Fruit fly (Drosophila melanogaster) whole organism, embryonic: ENCODE data around the gene HDAC4.

Experiments used
- Bdp1 ChIP-seq: fragments of 200-800 bp; sonication (Bioruptor generic); optimal IDR thresholded peaks from 3 replicates; lab custom pipeline; 2016; ENCODE audit warnings: missing biosample characterization, missing genetic modification characterization
- CG10366 ChIP-seq: fragments of 200-800 bp; sonication (Bioruptor generic); IDR thresholded peaks from 2 replicates; pipeline ENCODE4 v1.3.6; 2022; ENCODE audit warnings: missing biosample characterization, missing genetic modification characterization
- CG12391 ChIP-seq: fragments of 200-800 bp; sonication (Bioruptor generic); optimal IDR thresholded peaks from 3 replicates; lab custom pipeline; 2018; ENCODE audit warnings: missing biosample characterization, mild to moderate bottlenecking, missing genetic modification characterization, moderate library complexity
- CG13296 ChIP-seq: fragments of 200-800 bp; sonication (Bioruptor generic); optimal IDR thresholded peaks from 3 replicates; lab custom pipeline; 2018; ENCODE audit warnings: missing biosample characterization, mild to moderate bottlenecking, missing genetic modification characterization
- CG13424 ChIP-seq: fragments of 200-800 bp; sonication (Bioruptor generic); optimal IDR thresholded peaks from 2 replicates; lab custom pipeline; 2019; ENCODE audit warnings: missing biosample characterization, mild to moderate bottlenecking, missing genetic modification characterization, moderate library complexity
- CG13624 ChIP-seq: fragments of 200-800 bp; sonication (Bioruptor generic); optimal IDR thresholded peaks from 2 replicates; lab custom pipeline; 2016; ENCODE audit warnings: missing biosample characterization, missing genetic modification characterization
- CG17359 ChIP-seq: fragments of 200-800 bp; sonication (Bioruptor generic); optimal IDR thresholded peaks from 3 replicates; lab custom pipeline; 2018; ENCODE audit warnings: missing biosample characterization, mild to moderate bottlenecking, missing genetic modification characterization, moderate library complexity
- CG17829 ChIP-seq: fragments of 200-800 bp; optimal IDR thresholded peaks from 2 replicates; lab custom pipeline; 2019; ENCODE audit warnings: missing biosample characterization, mild to moderate bottlenecking, missing genetic modification characterization, moderate library complexity
- CG18476 ChIP-seq: fragments of 200-800 bp; sonication (Bioruptor generic); optimal IDR thresholded peaks from 2 replicates; lab custom pipeline; 2016; ENCODE audit warnings: missing biosample characterization, mild to moderate bottlenecking, missing genetic modification characterization
- CG18599 ChIP-seq: fragments of 200-800 bp; sonication (Bioruptor generic); optimal IDR thresholded peaks from 3 replicates; lab custom pipeline; 2017; ENCODE audit warnings: missing biosample characterization, missing genetic modification characterization, mild to moderate bottlenecking, moderate library complexity, missing genetic modification reagents
- CG18619 ChIP-seq: fragments of 200-800 bp; sonication (Bioruptor generic); optimal IDR thresholded peaks from 3 replicates; lab custom pipeline; 2017; ENCODE audit warnings: missing biosample characterization, mild to moderate bottlenecking, missing genetic modification characterization
- CG2116 ChIP-seq: fragments of 200-800 bp; sonication (Bioruptor generic); optimal IDR thresholded peaks from 3 replicates; lab custom pipeline; 2018; ENCODE audit warnings: missing biosample characterization, mild to moderate bottlenecking, missing genetic modification characterization
- CG2129 ChIP-seq: fragments of 200-800 bp; sonication (Bioruptor generic); IDR thresholded peaks from 2 replicates; pipeline ENCODE4 v1.3.6; 2022; ENCODE audit warnings: missing biosample characterization, missing genetic modification characterization; ENCODE audit not compliant: partially characterized antibody
- CG30403 ChIP-seq: fragments of 200-800 bp; sonication (Bioruptor generic); optimal IDR thresholded peaks from 3 replicates; lab custom pipeline; 2016; ENCODE audit warnings: missing biosample characterization, missing genetic modification characterization
- CG3065 ChIP-seq: fragments of 200-800 bp; sonication (Bioruptor generic); optimal IDR thresholded peaks from 2 replicates; lab custom pipeline; 2016; ENCODE audit warnings: missing biosample characterization, missing genetic modification characterization
- CG31224 ChIP-seq: fragments of 200-800 bp; sonication (Bioruptor generic); IDR thresholded peaks from 2 replicates; pipeline ENCODE4 v1.3.6; 2022; ENCODE audit warnings: missing biosample characterization, missing genetic modification characterization
- CG5953 ChIP-seq: fragments of 200-800 bp; sonication (Bioruptor generic); IDR thresholded peaks from 2 replicates; pipeline ENCODE4 v1.3.6; 2022; ENCODE audit warnings: missing biosample characterization, missing genetic modification characterization
- CG6791 ChIP-seq: fragments of 200-800 bp; sonication (Bioruptor generic); IDR thresholded peaks from 3 replicates; pipeline ENCODE4 v1.3.6; 2022; ENCODE audit warnings: missing biosample characterization, missing genetic modification characterization; ENCODE audit not compliant: partially characterized antibody
- CG7987 ChIP-seq: fragments of 200-800 bp; sonication (Bioruptor generic); optimal IDR thresholded peaks from 2 replicates; lab custom pipeline; 2018; ENCODE audit warnings: missing biosample characterization, mild to moderate bottlenecking, missing genetic modification characterization, moderate library complexity
- Dbx ChIP-seq: fragments of 200-800 bp; sonication (Bioruptor generic); IDR thresholded peaks from 3 replicates; pipeline ENCODE4 v1.3.6; 2022; ENCODE audit warnings: missing biosample characterization, missing genetic modification characterization
- Dip2 ChIP-seq: fragments of 200-800 bp; sonication (Bioruptor generic); IDR thresholded peaks from 2 replicates; pipeline ENCODE4 v1.3.6; 2022; ENCODE audit warnings: missing biosample characterization, missing genetic modification characterization
- Doc2 ChIP-seq: fragments of 200-800 bp; sonication (Bioruptor generic); IDR thresholded peaks from 2 replicates; pipeline ENCODE4 v1.3.6; 2022; ENCODE audit warnings: missing biosample characterization, missing genetic modification characterization
- ERR ChIP-seq: fragments of 200-800 bp; sonication (Bioruptor generic); optimal IDR thresholded peaks from 2 replicates; lab custom pipeline; 2016; ENCODE audit warnings: missing biosample characterization, missing genetic modification characterization
- HmgZ ChIP-seq: fragments of 200-800 bp; sonication (Bioruptor generic); optimal IDR thresholded peaks from 2 replicates; lab custom pipeline; 2018; ENCODE audit warnings: missing biosample characterization, mild to moderate bottlenecking, missing genetic modification characterization
- Max ChIP-seq: fragments of 200-800 bp; sonication (Bioruptor generic); optimal IDR thresholded peaks from 2 replicates; lab custom pipeline; 2016; ENCODE audit warnings: missing biosample characterization, mild to moderate bottlenecking, missing genetic modification characterization
- YL-1 ChIP-seq: fragments of 200-800 bp; sonication (Bioruptor generic); optimal IDR thresholded peaks from 3 replicates; lab custom pipeline; 2017; ENCODE audit warnings: missing biosample characterization, mild to moderate bottlenecking, missing genetic modification characterization
- ab ChIP-seq: fragments of 200-800 bp; sonication (Bioruptor generic); optimal IDR thresholded peaks from 2 replicates; lab custom pipeline; 2016; ENCODE audit warnings: missing biosample characterization, missing genetic modification characterization
- ap ChIP-seq: fragments of 200-800 bp; sonication (Bioruptor generic); IDR thresholded peaks from 2 replicates; pipeline ENCODE4 v1.3.6; 2022; ENCODE audit warnings: missing biosample characterization, missing genetic modification characterization
- az2 ChIP-seq: fragments of 200-800 bp; sonication (Bioruptor generic); optimal IDR thresholded peaks from 3 replicates; lab custom pipeline; 2016; ENCODE audit warnings: missing biosample characterization, missing genetic modification characterization
- bowl ChIP-seq: fragments of 200-800 bp; sonication (Bioruptor generic); IDR thresholded peaks from 2 replicates; pipeline ENCODE4 v1.3.6; 2022; ENCODE audit warnings: missing biosample characterization, missing genetic modification characterization
- chinmo ChIP-seq: fragments of 200-800 bp; sonication (Bioruptor generic); IDR thresholded peaks from 4 replicates; pipeline ENCODE4 v1.3.6; 2022; ENCODE audit warnings: missing biosample characterization, missing genetic modification characterization; ENCODE audit not compliant: partially characterized antibody
- chm ChIP-seq: fragments of 200-800 bp; sonication (Bioruptor generic); IDR thresholded peaks from 2 replicates; pipeline ENCODE4 v1.3.6; 2022; ENCODE audit warnings: missing biosample characterization, missing genetic modification characterization
- fd96Cb ChIP-seq: fragments of 200-800 bp; sonication (Bioruptor generic); optimal IDR thresholded peaks from 2 replicates; lab custom pipeline; 2018; ENCODE audit warnings: missing biosample characterization, mild to moderate bottlenecking, missing genetic modification characterization, moderate library complexity
- gce ChIP-seq: fragments of 200-800 bp; sonication (Bioruptor generic); IDR thresholded peaks from 3 replicates; pipeline ENCODE4 v1.3.6; 2022; ENCODE audit warnings: missing biosample characterization, missing genetic modification characterization
- gfzf ChIP-seq: fragments of 200-800 bp; sonication (Bioruptor generic); optimal IDR thresholded peaks from 2 replicates; lab custom pipeline; 2016; ENCODE audit warnings: missing biosample characterization, mild to moderate bottlenecking, missing genetic modification characterization, moderate library complexity
- gro ChIP-seq: fragments of 200-800 bp; sonication (Bioruptor generic); optimal IDR thresholded peaks from 2 replicates; lab custom pipeline; 2016; ENCODE audit warnings: missing biosample characterization, missing genetic modification characterization
- inv ChIP-seq: fragments of 200-800 bp; sonication (Bioruptor generic); IDR thresholded peaks from 2 replicates; pipeline ENCODE4 v1.3.6; 2022; ENCODE audit warnings: missing biosample characterization, missing genetic modification characterization; ENCODE audit not compliant: partially characterized antibody
- klu ChIP-seq: fragments of 200-800 bp; sonication (Bioruptor generic); IDR thresholded peaks from 2 replicates; pipeline ENCODE4 v1.3.6; 2022; ENCODE audit warnings: missing biosample characterization, missing genetic modification characterization
- lab ChIP-seq: fragments of 200-800 bp; sonication (Bioruptor generic); optimal IDR thresholded peaks from 3 replicates; lab custom pipeline; 2017; ENCODE audit warnings: missing biosample characterization, missing genetic modification characterization, mild to moderate bottlenecking, moderate library complexity, missing genetic modification reagents
- onecut ChIP-seq: fragments of 200-800 bp; sonication (Bioruptor generic); IDR thresholded peaks from 2 replicates; pipeline ENCODE4 v1.3.6; 2022; ENCODE audit warnings: missing biosample characterization, missing genetic modification characterization
- pb ChIP-seq: fragments of 200-800 bp; sonication (Bioruptor generic); optimal IDR thresholded peaks from 3 replicates; lab custom pipeline; 2016; ENCODE audit warnings: missing biosample characterization, missing genetic modification characterization
- pnt ChIP-seq: fragments of 200-800 bp; sonication (Bioruptor generic); optimal IDR thresholded peaks from 3 replicates; lab custom pipeline; 2016; ENCODE audit warnings: missing biosample characterization, missing genetic modification characterization
- prd ChIP-seq, 3 experiments: fragments of >200 bp in 2 of 3; fragments of 200-800 bp in 1 of 3; sonication (Bioruptor generic) in 1 of 3; optimal IDR thresholded peaks in 2 of 3; IDR thresholded peaks in 1 of 3; 2 replicates in 2 of 3; 3 replicates in 1 of 3; pipeline versions ENCODE4 v1.3.6 to Lab custom; 2017 to 2022; ENCODE audit warnings: missing biosample characterization in 1 of 3, missing genetic modification characterization in 1 of 3
- sd ChIP-seq: fragments of 200-800 bp; sonication (Bioruptor generic); optimal IDR thresholded peaks from 3 replicates; lab custom pipeline; 2018; ENCODE audit warnings: missing biosample characterization, mild to moderate bottlenecking, missing genetic modification characterization, moderate library complexity
- seq ChIP-seq: fragments of 200-800 bp; sonication (Bioruptor generic); IDR thresholded peaks from 2 replicates; pipeline ENCODE4 v1.3.6; 2022; ENCODE audit warnings: missing biosample characterization, missing genetic modification characterization
- sim ChIP-seq: fragments of 200-800 bp; sonication (Bioruptor generic); IDR thresholded peaks from 2 replicates; pipeline ENCODE4 v1.3.6; 2022; ENCODE audit warnings: missing biosample characterization, missing genetic modification characterization
- slbo ChIP-seq: fragments of 200-800 bp; sonication (Bioruptor generic); IDR thresholded peaks from 2 replicates; pipeline ENCODE4 v1.3.6; 2022; ENCODE audit warnings: missing biosample characterization, missing genetic modification characterization
- sna ChIP-seq: fragments of 200-800 bp; sonication (Bioruptor generic); IDR thresholded peaks from 2 replicates; pipeline ENCODE4 v1.3.6; 2022; ENCODE audit warnings: missing biosample characterization, missing genetic modification characterization; ENCODE audit not compliant: partially characterized antibody
- z ChIP-seq: fragments of 200-800 bp; sonication (Bioruptor generic); IDR thresholded peaks from 3 replicates; pipeline ENCODE4 v1.3.6; 2022; ENCODE audit warnings: missing biosample characterization, missing genetic modification characterization
- zen ChIP-seq: fragments of 200-800 bp; sonication (Bioruptor generic); optimal IDR thresholded peaks from 3 replicates; lab custom pipeline; 2018; ENCODE audit warnings: missing biosample characterization, mild to moderate bottlenecking, missing genetic modification characterization, moderate library complexity

The HDAC4 gene

dm6 chrX:13251310-13251709 is 34.1 kb downstream of the HDAC4 start (continued):
- TF ChIP-seq chm (GFP tag; lab: Robert Waterston, UW) (0 out of 2 replicates have a peak, but pooled peaks have one; percentile 38), sd (peak; percentile 31), Dbx (GFP tag; lab: Robert Waterston, UW) (peak; percentile 78), slbo (GFP tag; lab: Robert Waterston, UW) (peak; percentile 83), fd96Cb (tag; lab: Kevin White, UChicago) (peak; percentile 76), CG18599 (GFP tag; lab: Kevin White, UChicago) (peak; percentile 86), CG2116 (no peak), CG17359 (tag; lab: Kevin White, UChicago) (peak; percentile 82), chinmo (no peak), CG31224 (GFP tag; lab: Robert Waterston, UW) (0 out of 2 replicates have a peak, but pooled peaks have one; percentile 17), CG2129 (GFP tag; lab: Robert Waterston, UW) (no peak), CG6791 (no peak), lab (GFP tag; lab: Kevin White, UChicago) (peak; percentile 79), HmgZ (tag; lab: Kevin White, UChicago) (peak; percentile 59), CG30403 (GFP tag; lab: Kevin White, UChicago) (peak; percentile 84), CG13296 (peak; percentile 43), Dip2 (no peak), zen (peak; percentile 17), gce (GFP tag; lab: Robert Waterston, UW) (peak; percentile 76; the same call in 2 of the 3 replicates), bowl (GFP tag; lab: Robert Waterston, UW) (no peak), CG12391 (peak; percentile 64), z (GFP tag; lab: Robert Waterston, UW) (no peak), onecut (GFP tag; lab: Robert Waterston, UW) (peak; percentile 67), az2 (GFP tag; lab: Kevin White, UChicago) (peak; percentile 75), CG10366 (GFP tag; lab: Robert Waterston, UW) (peak; percentile 83), CG5953 (GFP tag; lab: Robert Waterston, UW) (peak; percentile 70; the same call in 1 of the 2 replicates), CG13624 (peak; percentile 79), sna (GFP tag; lab: Robert Waterston, UW) (no peak), seq (peak; percentile 66), inv (GFP tag; lab: Robert Waterston, UW) (no peak), ab (GFP tag; lab: Kevin White, UChicago) (peak; percentile 79), CG7987 (GFP tag; lab: Kevin White, UChicago) (peak; percentile 5), CG17829 (tag; lab: Kevin White, UChicago) (peak; percentile 60), CG13424 (tag; lab: Kevin White, UChicago) (peak; percentile 68), CG3065 (GFP tag; lab: Kevin White, UChicago) (peak; percentile 25), CG18476 (GFP tag; lab: Kevin White, UChicago) (peak; percentile 34), prd (optimal IDR thresholded peaks at IDR 0.05; lab: Kevin White, UChicago) (no peak), prd (GFP tag; IDR thresholded peaks at IDR 0.05; lab: Robert Waterston, UW) (peak; percentile 81), gro (GFP tag; lab: Kevin White, UChicago) (peak; percentile 52), Max (GFP tag; lab: Kevin White, UChicago) (peak; percentile 37), pnt (GFP tag; lab: Kevin White, UChicago) (peak; percentile 93), ERR (peak; percentile 35), Doc2 (GFP tag; lab: Robert Waterston, UW) (peak; percentile 56), ap (GFP tag; lab: Robert Waterston, UW) (peak; percentile 59), pb (GFP tag; lab: Kevin White, UChicago) (peak; percentile 82), CG18619 (GFP tag; lab: Kevin White, UChicago) (peak; percentile 45), YL-1 (GFP tag; lab: Kevin White, UChicago) (no peak), Bdp1 (GFP tag; lab: Kevin White, UChicago) (peak; percentile 49), klu (GFP tag; lab: Robert Waterston, UW) (0 out of 2 replicates have a peak, but pooled peaks have one; percentile 45), sim (GFP tag; lab: Robert Waterston, UW) (0 out of 2 replicates have a peak, but pooled peaks have one; percentile 18), gfzf (GFP tag; lab: Kevin White, UChicago) (no peak)
